Worm (Caenorhabditis elegans): Measurements from ENCODE around the gene ZK54.3.

DNA sequence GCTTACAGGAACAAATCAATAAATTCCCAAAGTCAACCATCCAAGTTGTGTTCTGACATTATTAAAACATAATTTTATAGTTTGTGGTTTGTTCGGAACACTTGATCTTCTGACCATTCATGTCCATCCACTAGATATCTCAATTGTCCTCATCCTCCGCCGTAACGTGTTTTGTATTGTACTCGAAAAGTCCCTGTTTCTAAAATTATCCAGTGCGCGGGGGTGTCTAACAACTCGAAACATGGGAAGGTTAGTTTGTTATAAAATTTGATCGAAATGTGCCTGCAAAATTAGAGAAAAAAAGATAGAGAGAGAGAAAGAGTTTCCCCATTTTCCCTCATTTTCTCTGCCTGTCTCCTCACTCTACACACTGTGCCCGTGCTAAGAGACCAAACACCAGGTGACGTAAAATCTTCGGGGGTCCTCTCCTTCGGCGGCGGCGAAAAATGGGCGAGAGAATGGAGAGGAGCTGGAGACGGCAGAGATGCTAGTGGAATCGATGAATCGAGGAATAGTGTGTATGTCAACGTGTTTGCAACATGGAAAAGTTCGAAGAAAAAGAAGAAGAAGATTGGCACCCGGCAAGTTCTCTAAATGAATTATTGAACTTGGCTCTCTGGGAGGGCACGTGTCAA is 38.9 kb upstream of the ZK54.3 start:
- no peak for TF ChIP-seq cebp-2 (GFP tag; IDR thresholded peaks at IDR 0.05)
- no peak for TF ChIP-seq nfya-1 (tag; optimal IDR thresholded peaks at IDR 0.05; ENCODE audit: borderline replicate concordance, insufficient read depth)
- no peak for TF ChIP-seq madf-8 (GFP tag; conservative IDR thresholded peaks at IDR 0.05)
